Worm (Caenorhabditis elegans) whole organism, young adult: ENCODE results near the gene crh-1.

ENCODE experiments used
- F10E7.11 ChIP-seq: sonication (generic microtip); optimal IDR thresholded peaks from 2 replicates; lab custom pipeline; 2017; ENCODE audit warnings: mild to moderate bottlenecking, missing genetic modification characterization, moderate library complexity, missing compliant biosample characterization
- Y56A3A.18 ChIP-seq: fragments of 200-800 bp; sonication (Bioruptor generic); IDR thresholded peaks from 2 replicates; pipeline ENCODE4 v1.3.6; 2022; ENCODE audit warnings: missing genetic modification reagents, missing genetic modification characterization, missing compliant biosample characterization
- bed-1 ChIP-seq: fragments of 200-800 bp; sonication (Bioruptor generic); IDR thresholded peaks from 2 replicates; pipeline ENCODE4 v1.3.6; 2022; ENCODE audit warnings: missing genetic modification reagents, missing genetic modification characterization, missing compliant biosample characterization
- dpl-1 ChIP-seq: fragments of 150-350 bp; optimal IDR thresholded peaks from 2 replicates; lab custom pipeline; 2014; ENCODE audit warnings: missing biosample characterization, missing genetic modification reagents, missing genetic modification characterization
- fkh-3 ChIP-seq: sonication (generic microtip); optimal IDR thresholded peaks from 2 replicates; lab custom pipeline; 2016; ENCODE audit warnings: mild to moderate bottlenecking, missing genetic modification characterization, missing compliant biosample characterization
- him-1 ChIP-seq: sonication (generic microtip); optimal IDR thresholded peaks from 2 replicates; lab custom pipeline; 2016; ENCODE audit warnings: missing genotype, missing genetic modification reagents, missing genetic modification characterization, missing compliant biosample characterization
- hlh-12 ChIP-seq: sonication (generic microtip); optimal IDR thresholded peaks from 2 replicates; lab custom pipeline; 2016; ENCODE audit warnings: missing genetic modification characterization, missing compliant biosample characterization
- lin-54 ChIP-seq: fragments of 200-800 bp; sonication (Bioruptor generic); optimal IDR thresholded peaks from 2 replicates; lab custom pipeline; 2018; ENCODE audit warnings: mild to moderate bottlenecking, missing genetic modification characterization, missing compliant biosample characterization
- nfya-1 ChIP-seq: sonication (generic microtip); optimal IDR thresholded peaks from 2 replicates; lab custom pipeline; 2017; ENCODE audit warnings: antibody characterized with exemption, missing compliant biosample characterization, missing genetic modification characterization, borderline replicate concordance; ENCODE audit not compliant: insufficient read depth
- nfyb-1 ChIP-seq: fragments of 200-800 bp; sonication (Bioruptor generic); IDR thresholded peaks from 2 replicates; pipeline ENCODE4 v1.3.6; 2022; ENCODE audit warnings: missing genetic modification reagents, missing genetic modification characterization, missing compliant biosample characterization
- snpc-4 ChIP-seq, 5 experiments: fragments of 150-350 bp in 1 of 5; sonication (generic microtip) in 4 of 5; optimal IDR thresholded peaks; 2 replicates each; lab custom pipeline; 2014 to 2018; ENCODE audit warnings: missing genetic modification characterization in 5 of 5, missing biosample characterization in 3 of 5, antibody characterized with exemption in 2 of 5, mild to moderate bottlenecking in 2 of 5, missing compliant biosample characterization in 2 of 5, missing genotype in 2 of 5, moderate library complexity in 2 of 5, missing genetic modification reagents in 1 of 5
- ztf-18 ChIP-seq: sonication (generic microtip); optimal IDR thresholded peaks from 2 replicates; lab custom pipeline; 2016; ENCODE audit warnings: missing genotype, mild to moderate bottlenecking, missing genetic modification characterization, missing compliant biosample characterization
- ztf-26 ChIP-seq: sonication (generic microtip); optimal IDR thresholded peaks from 2 replicates; lab custom pipeline; 2017; ENCODE audit warnings: missing genetic modification characterization, missing compliant biosample characterization

- TF ChIP-seq nfya-1 (tag; lab: Kevin White, UChicago): no peak
- TF ChIP-seq hlh-12: no peak
- no peak for TF ChIP-seq Y56A3A.18 (GFP tag; lab: Robert Waterston, UW)
- TF ChIP-seq lin-54 (GFP tag; lab: Kevin White, UChicago): no peak
- no peak for TF ChIP-seq dpl-1 (GFP tag; lab: Kevin White, UChicago)
- TF ChIP-seq ztf-18 (tag; lab: Kevin White, UChicago): no peak
- TF ChIP-seq snpc-4 (GFP tag; optimal IDR thresholded peaks at IDR 0.05; lab: Kevin White, UChicago): no peak
- no peak for TF ChIP-seq snpc-4 (tag; optimal IDR thresholded peaks at IDR 0.05; lab: Kevin White, UChicago)
- no peak for TF ChIP-seq nfyb-1 (GFP tag; lab: Robert Waterston, UW)
- no peak for TF ChIP-seq bed-1 (GFP tag; lab: Robert Waterston, UW)
- no peak for TF ChIP-seq him-1 (tag; lab: Kevin White, UChicago)
- TF ChIP-seq F10E7.11 (tag; lab: Kevin White, UChicago): no peak
- no peak for TF ChIP-seq fkh-3 (tag; lab: Kevin White, UChicago)
- TF ChIP-seq ztf-26 (tag; lab: Kevin White, UChicago): no peak
These were observed 5.8 kb downstream of the crh-1 start for ce11 chrIII:11663400-11663799.
